Worm (Caenorhabditis elegans) whole organism, L4 larva: ENCODE results near the gene adh-5.

Experiments used
- aly-2 ChIP-seq: sonication (generic microtip); optimal IDR thresholded peaks from 2 replicates; lab custom pipeline; 2018; ENCODE audit warnings: missing biosample characterization, missing genetic modification characterization
- ceh-44 ChIP-seq: fragments of 200-800 bp; sonication (Bioruptor generic); IDR thresholded peaks from 2 replicates; pipeline ENCODE4 v1.3.6; 2022; ENCODE audit warnings: missing genetic modification reagents, missing genetic modification characterization, missing compliant biosample characterization
- ces-1 ChIP-seq: fragments of 150-350 bp; sonication (generic microtip); optimal IDR thresholded peaks from 4 replicates; lab custom pipeline; 2014; ENCODE audit warnings: missing biosample characterization, missing genetic modification reagents, missing genetic modification characterization
- lsy-2 ChIP-seq, 2 experiments: fragments of 150-350 bp in 1 of 2; sonication (generic microtip) in 1 of 2; optimal IDR thresholded peaks; 2 replicates each; lab custom pipeline; 2014 to 2017; ENCODE audit warnings: missing biosample characterization in 2 of 2, missing genetic modification characterization in 2 of 2
- mdl-1 ChIP-seq, 2 experiments: fragments of 150-350 bp in 1 of 2; sonication (generic microtip) in 1 of 2; optimal IDR thresholded peaks; 2 replicates each; lab custom pipeline; 2014 to 2017; ENCODE audit warnings: missing biosample characterization in 2 of 2, missing genetic modification characterization in 2 of 2
- mxl-2 ChIP-seq: fragments of 200-800 bp; sonication (Bioruptor generic); conservative IDR thresholded peaks from 2 replicates; pipeline ENCODE4 v1.3.6; 2022; ENCODE audit warnings: missing genetic modification reagents, missing genetic modification characterization, missing compliant biosample characterization
- nhr-10 ChIP-seq: fragments of 150-350 bp; optimal IDR thresholded peaks from 2 replicates; lab custom pipeline; 2014; ENCODE audit warnings: missing biosample characterization, missing genetic modification characterization
- nhr-6 ChIP-seq: fragments of 150-350 bp; optimal IDR thresholded peaks from 2 replicates; lab custom pipeline; 2014; ENCODE audit warnings: missing biosample characterization, missing genetic modification characterization
- nhr-76 ChIP-seq: fragments of 150-350 bp; optimal IDR thresholded peaks from 2 replicates; lab custom pipeline; 2014; ENCODE audit warnings: missing biosample characterization, missing genetic modification characterization
- pha-4 ChIP-seq, 2 experiments: fragments of 150-350 bp in 1 of 2; fragments of 200-800 bp in 1 of 2; sonication (Bioruptor generic) in 1 of 2; IDR thresholded peaks in 1 of 2; optimal IDR thresholded peaks in 1 of 2; 2 replicates each; pipeline versions ENCODE4 v1.3.6 to Lab custom; 2014 to 2022; ENCODE audit warnings: missing genetic modification characterization in 2 of 2, missing genetic modification reagents in 2 of 2, missing biosample characterization in 1 of 2, missing compliant biosample characterization in 1 of 2
- pqm-1 ChIP-seq: sonication (generic microtip); optimal IDR thresholded peaks from 2 replicates; lab custom pipeline; 2017; ENCODE audit warnings: missing biosample characterization, missing genetic modification characterization

ce11 chrV:875945-876344 lies 35.6 kb upstream of the adh-5 start, which contains the start of gene T02B11.9:
- TF ChIP-seq lsy-2 (tag; optimal IDR thresholded peaks at IDR 0.05; lab: Kevin White, UChicago) (no peak), nhr-6 (tag; lab: Kevin White, UChicago) (no peak), mdl-1 (tag; optimal IDR thresholded peaks at IDR 0.05; lab: Kevin White, UChicago) (no peak), nhr-10 (tag; lab: Kevin White, UChicago) (no peak), nhr-76 (tag; lab: Kevin White, UChicago) (no peak), ceh-44 (GFP tag; lab: Robert Waterston, UW) (no peak), mxl-2 (GFP tag; lab: Robert Waterston, UW) (no peak), pqm-1 (tag; lab: Kevin White, UChicago) (no peak), aly-2 (tag; lab: Kevin White, UChicago) (no peak), pha-4 (GFP tag; IDR thresholded peaks at IDR 0.05; lab: Robert Waterston, UW) (no peak), pha-4 (tag; optimal IDR thresholded peaks at IDR 0.05; lab: Kevin White, UChicago) (no peak), ces-1 (GFP tag; lab: Kevin White, UChicago) (no peak)
